Worm (Caenorhabditis elegans) whole organism, L2 larva: ENCODE data around the gene lido-2.

ENCODE experiments used
- C34F6.9 ChIP-seq: fragments of 150-350 bp; optimal IDR thresholded peaks from 2 replicates; lab custom pipeline; 2014; ENCODE audit warnings: missing biosample characterization, missing genetic modification characterization
- F13H6.1 ChIP-seq: sonication (generic microtip); optimal IDR thresholded peaks from 2 replicates; lab custom pipeline; 2016; ENCODE audit warnings: missing genetic modification characterization, missing compliant biosample characterization
- R02D3.7 ChIP-seq: fragments of 150-350 bp; optimal IDR thresholded peaks from 2 replicates; lab custom pipeline; 2014; ENCODE audit warnings: missing biosample characterization, missing genetic modification characterization
- Y55F3AM.14 ChIP-seq: fragments of 200-800 bp; sonication (Bioruptor generic); optimal IDR thresholded peaks from 2 replicates; lab custom pipeline; 2018; ENCODE audit warnings: mild to moderate bottlenecking, missing genetic modification characterization, missing compliant biosample characterization
- ZK546.5 ChIP-seq: sonication (generic microtip); optimal IDR thresholded peaks from 2 replicates; lab custom pipeline; 2017; ENCODE audit warnings: missing biosample characterization, missing genetic modification characterization
- alr-1 ChIP-seq: fragments of 150-350 bp; optimal IDR thresholded peaks from 2 replicates; lab custom pipeline; 2014; ENCODE audit warnings: missing biosample characterization, missing genetic modification characterization
- aly-2 ChIP-seq: fragments of 150-350 bp; optimal IDR thresholded peaks from 2 replicates; lab custom pipeline; 2014; ENCODE audit warnings: missing biosample characterization, missing genetic modification characterization
- ama-1 ChIP-seq: fragments of 150-350 bp; optimal IDR thresholded peaks from 2 replicates; lab custom pipeline; 2018; ENCODE audit warnings: inconsistent platforms
- blmp-1 ChIP-seq: sonication (generic microtip); optimal IDR thresholded peaks from 2 replicates; lab custom pipeline; 2017; ENCODE audit warnings: missing genetic modification characterization, mild to moderate bottlenecking, missing compliant biosample characterization, antibody characterized with exemption, moderate library complexity; ENCODE audit not compliant: insufficient read depth
- crh-2 ChIP-seq: sonication (generic microtip); optimal IDR thresholded peaks from 2 replicates; lab custom pipeline; 2017; ENCODE audit warnings: missing biosample characterization, missing genetic modification characterization
- dmd-4 ChIP-seq: sonication (generic microtip); optimal IDR thresholded peaks from 2 replicates; lab custom pipeline; 2017; ENCODE audit warnings: missing biosample characterization, missing genetic modification characterization
- fos-1 ChIP-seq: fragments of 150-350 bp; optimal IDR thresholded peaks from 2 replicates; lab custom pipeline; 2014; ENCODE audit warnings: missing biosample characterization, missing genetic modification characterization
- gmeb-1 ChIP-seq: fragments of 150-350 bp; optimal IDR thresholded peaks from 2 replicates; lab custom pipeline; 2014; ENCODE audit warnings: missing biosample characterization, missing genetic modification characterization
- lin-13 ChIP-seq: fragments of 150-350 bp; optimal IDR thresholded peaks from 2 replicates; lab custom pipeline; 2014; ENCODE audit warnings: missing biosample characterization, missing genetic modification reagents, missing genetic modification characterization
- lin-39 ChIP-seq: fragments of 150-350 bp; optimal IDR thresholded peaks from 2 replicates; lab custom pipeline; 2014; ENCODE audit warnings: missing biosample characterization, missing genetic modification reagents, missing genetic modification characterization
- lsy-2 ChIP-seq, 2 experiments: fragments of 150-350 bp in 1 of 2; sonication (generic microtip) in 1 of 2; optimal IDR thresholded peaks; 2 replicates each; lab custom pipeline; 2014 to 2017; ENCODE audit warnings: missing biosample characterization in 2 of 2, missing genetic modification characterization in 2 of 2
- mab-5 ChIP-seq: fragments of 150-350 bp; optimal IDR thresholded peaks from 2 replicates; lab custom pipeline; 2014; ENCODE audit warnings: missing biosample characterization, missing genetic modification characterization
- mbf-1 ChIP-seq: sonication (generic microtip); optimal IDR thresholded peaks from 2 replicates; lab custom pipeline; 2017; ENCODE audit warnings: missing biosample characterization, missing genetic modification characterization
- mdl-1 ChIP-seq, 2 experiments: fragments of 150-350 bp in 1 of 2; sonication (generic microtip) in 1 of 2; optimal IDR thresholded peaks; 2 replicates each; lab custom pipeline; 2017; ENCODE audit warnings: missing biosample characterization in 2 of 2, missing genetic modification characterization in 2 of 2
- nhr-10 ChIP-seq: sonication (generic microtip); optimal IDR thresholded peaks from 2 replicates; lab custom pipeline; 2017; ENCODE audit warnings: missing biosample characterization, missing genetic modification characterization
- nhr-11 ChIP-seq: fragments of 150-350 bp; optimal IDR thresholded peaks from 2 replicates; lab custom pipeline; 2014; ENCODE audit warnings: missing biosample characterization, missing genetic modification characterization
- nhr-12 ChIP-seq: fragments of 150-350 bp; optimal IDR thresholded peaks from 2 replicates; lab custom pipeline; 2014; ENCODE audit warnings: missing biosample characterization, missing genetic modification characterization
- nhr-129 ChIP-seq: fragments of 150-350 bp; optimal IDR thresholded peaks from 2 replicates; lab custom pipeline; 2014; ENCODE audit warnings: missing biosample characterization, missing genetic modification characterization
- nhr-21 ChIP-seq: fragments of 150-350 bp; optimal IDR thresholded peaks from 2 replicates; lab custom pipeline; 2014; ENCODE audit warnings: missing biosample characterization, missing genetic modification characterization
- nhr-25 ChIP-seq: fragments of 150-350 bp; sonication (generic microtip); optimal IDR thresholded peaks from 3 replicates; lab custom pipeline; 2014; ENCODE audit warnings: missing biosample characterization, missing genetic modification characterization
- nhr-6 ChIP-seq: fragments of 150-350 bp; optimal IDR thresholded peaks from 2 replicates; lab custom pipeline; 2014; ENCODE audit warnings: missing biosample characterization, missing genetic modification characterization
- peb-1 ChIP-seq: fragments of 150-350 bp; optimal IDR thresholded peaks from 2 replicates; lab custom pipeline; 2014; ENCODE audit warnings: missing biosample characterization, missing genetic modification characterization
- sem-4 ChIP-seq: fragments of 150-350 bp; optimal IDR thresholded peaks from 2 replicates; lab custom pipeline; 2014; ENCODE audit warnings: missing biosample characterization, missing genetic modification reagents, missing genetic modification characterization
- skn-1 ChIP-seq: sonication (generic microtip); optimal IDR thresholded peaks from 2 replicates; lab custom pipeline; 2017; ENCODE audit warnings: missing biosample characterization, missing genetic modification characterization
- sma-3 ChIP-seq: sonication (generic microtip); optimal IDR thresholded peaks from 2 replicates; lab custom pipeline; 2016; ENCODE audit warnings: missing genetic modification reagents, missing genetic modification characterization, missing compliant biosample characterization
- sma-9 ChIP-seq, 2 experiments: fragments of 150-350 bp in 1 of 2; sonication (generic microtip) in 1 of 2; optimal IDR thresholded peaks; 2 replicates each; lab custom pipeline; 2014 to 2016; ENCODE audit warnings: missing genetic modification characterization in 2 of 2, mild to moderate bottlenecking in 1 of 2, missing biosample characterization in 1 of 2, missing compliant biosample characterization in 1 of 2, missing genetic modification reagents in 1 of 2, moderate library complexity in 1 of 2
- snpc-4 ChIP-seq: fragments of 150-350 bp; optimal IDR thresholded peaks from 2 replicates; lab custom pipeline; 2014; ENCODE audit warnings: missing biosample characterization, missing genetic modification characterization
- unc-39 ChIP-seq: fragments of 150-350 bp; optimal IDR thresholded peaks from 2 replicates; lab custom pipeline; 2014; ENCODE audit warnings: missing biosample characterization, missing genetic modification characterization
- unc-55 ChIP-seq: fragments of 150-350 bp; sonication (generic microtip); optimal IDR thresholded peaks from 3 replicates; lab custom pipeline; 2014; ENCODE audit warnings: missing biosample characterization, missing genetic modification reagents, missing genetic modification characterization
- unc-62 ChIP-seq: fragments of 150-350 bp; optimal IDR thresholded peaks from 2 replicates; lab custom pipeline; 2014; ENCODE audit warnings: missing biosample characterization, missing genetic modification reagents, missing genetic modification characterization
- zag-1 ChIP-seq: fragments of 150-350 bp; optimal IDR thresholded peaks from 2 replicates; lab custom pipeline; 2014; ENCODE audit warnings: missing biosample characterization, missing genetic modification characterization
- ztf-1 ChIP-seq: fragments of 200-800 bp; sonication (Bioruptor generic); conservative IDR thresholded peaks from 2 replicates; pipeline ENCODE4 v1.3.6; 2022; ENCODE audit warnings: missing genetic modification characterization, missing compliant biosample characterization
- ztf-11 ChIP-seq: sonication (generic microtip); optimal IDR thresholded peaks from 2 replicates; lab custom pipeline; 2017; ENCODE audit warnings: missing biosample characterization, missing genetic modification characterization
- ztf-4 ChIP-seq: fragments of 150-350 bp; optimal IDR thresholded peaks from 2 replicates; lab custom pipeline; 2014; ENCODE audit warnings: missing biosample characterization, missing genetic modification characterization

Gene lido-2

DNA sequence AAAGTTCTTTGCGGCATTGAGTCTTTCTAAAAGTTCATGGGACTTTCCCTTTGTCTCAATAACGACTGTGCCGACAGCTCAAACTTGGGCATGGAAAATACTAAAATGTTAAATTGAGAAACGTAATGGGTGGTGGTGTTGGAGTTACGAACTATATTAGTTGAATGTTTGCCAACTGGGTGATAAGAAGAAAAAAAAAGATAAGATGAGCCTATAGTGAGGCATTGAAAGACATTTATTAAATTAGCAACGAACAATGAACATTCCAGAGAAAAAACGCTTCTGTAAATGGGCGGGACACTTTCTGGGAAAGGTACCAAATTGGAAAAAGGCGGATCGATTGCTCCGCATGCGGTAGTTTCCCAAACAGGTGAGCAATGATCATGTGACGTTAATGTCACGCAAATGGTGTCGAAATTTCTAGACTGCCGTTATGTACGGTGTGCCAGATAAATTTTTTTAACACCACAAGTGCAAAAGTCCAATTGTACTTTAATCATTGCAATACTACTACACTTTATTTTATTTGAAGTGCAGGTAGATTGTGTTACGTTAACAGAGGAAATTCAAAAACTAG lies 38.7 kb upstream of the lido-2 start:
- TF ChIP-seq ztf-11 (tag; lab: Kevin White, UChicago): no peak
- TF ChIP-seq nhr-129 (tag; lab: Kevin White, UChicago): peak; percentile 7
- peak; percentile 13 for TF ChIP-seq sma-3
- peak; percentile 31 for TF ChIP-seq sma-9 (GFP tag; optimal IDR thresholded peaks at IDR 0.05; lab: Kevin White, UChicago)
- no peak for TF ChIP-seq sma-9 (tag; optimal IDR thresholded peaks at IDR 0.05; lab: Kevin White, UChicago)
- TF ChIP-seq fos-1 (tag; lab: Kevin White, UChicago): peak; percentile 15
- TF ChIP-seq crh-2 (tag; lab: Kevin White, UChicago): peak; percentile 36
- no peak for TF ChIP-seq dmd-4 (tag; lab: Kevin White, UChicago)
- TF ChIP-seq lsy-2 (tag; optimal IDR thresholded peaks at IDR 0.05; lab: Kevin White, UChicago): no peak
- no peak for TF ChIP-seq peb-1
- peak; percentile 1 for TF ChIP-seq blmp-1 (tag; lab: Kevin White, UChicago)
- no peak for TF ChIP-seq skn-1 (tag; lab: Kevin White, UChicago)
- no peak for TF ChIP-seq zag-1 (tag; lab: Kevin White, UChicago)
- TF ChIP-seq F13H6.1 (tag; lab: Kevin White, UChicago): peak; percentile 8
- no peak for TF ChIP-seq gmeb-1 (tag; lab: Kevin White, UChicago)
- TF ChIP-seq Y55F3AM.14 (GFP tag; lab: Kevin White, UChicago): no peak
- TF ChIP-seq nhr-25 (tag; lab: Kevin White, UChicago): no peak
- no peak for TF ChIP-seq nhr-10
- no peak for TF ChIP-seq mab-5 (tag; lab: Kevin White, UChicago)
- no peak for TF ChIP-seq nhr-6 (tag; lab: Kevin White, UChicago)

DNA sequence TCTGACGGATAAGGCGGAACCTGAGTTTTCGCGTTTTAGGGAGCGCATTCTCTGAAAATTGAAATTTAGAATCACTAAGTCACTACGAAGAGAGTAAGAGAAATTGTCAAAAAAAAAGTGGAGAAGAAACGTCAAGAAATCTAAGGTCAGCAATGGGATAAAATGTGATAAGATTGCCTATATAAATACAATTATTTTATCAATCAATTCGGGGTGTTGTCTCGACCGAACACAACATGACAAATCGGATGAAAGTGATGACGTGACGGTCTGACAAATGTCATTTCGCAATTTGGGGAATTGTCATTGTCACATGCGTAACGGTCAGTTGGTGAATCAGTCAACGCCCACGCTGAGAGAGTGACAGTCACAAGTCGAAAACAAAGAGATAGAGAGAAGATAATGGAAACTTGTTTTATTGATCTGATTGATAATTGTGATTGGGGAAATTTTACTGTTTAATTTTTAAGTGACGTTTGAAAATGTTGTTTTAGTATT lies 37.6 kb upstream of the lido-2 start, which contains the start of gene cnp-3:
cnp-3 (minus strand) TSS at position 51 of the 498 bp plus-strand sequence.
- TF ChIP-seq gmeb-1 (tag; lab: Kevin White, UChicago) (peak; percentile 26), fos-1 (tag; lab: Kevin White, UChicago) (peak; percentile 63), ZK546.5 (tag; lab: Kevin White, UChicago) (no peak), sma-3 (peak; percentile 80), nhr-129 (tag; lab: Kevin White, UChicago) (peak; percentile 1), ztf-4 (tag; lab: Kevin White, UChicago) (no peak), mab-5 (tag; lab: Kevin White, UChicago) (no peak), nhr-21 (tag; lab: Kevin White, UChicago) (peak; percentile 77), mdl-1 (tag; optimal IDR thresholded peaks at IDR 0.05; lab: Kevin White, UChicago) (no peak), crh-2 (tag; lab: Kevin White, UChicago) (peak; percentile 41), skn-1 (tag; lab: Kevin White, UChicago) (peak; percentile 32), blmp-1 (tag; lab: Kevin White, UChicago) (peak; percentile 44)

- no peak for TF ChIP-seq unc-62
- TF ChIP-seq ztf-1: no peak
- TF ChIP-seq mab-5 (tag; lab: Kevin White, UChicago): no peak
- TF ChIP-seq skn-1 (tag; lab: Kevin White, UChicago): no peak
- no peak for TF ChIP-seq Y55F3AM.14 (GFP tag; lab: Kevin White, UChicago)
- TF ChIP-seq nhr-6 (tag; lab: Kevin White, UChicago): no peak
- TF ChIP-seq nhr-21 (tag; lab: Kevin White, UChicago): no peak
- peak; percentile 30 for TF ChIP-seq nhr-129 (tag; lab: Kevin White, UChicago)
- TF ChIP-seq nhr-25 (tag; lab: Kevin White, UChicago): no peak
- no peak for TF ChIP-seq zag-1 (tag; lab: Kevin White, UChicago)
- TF ChIP-seq sma-9 (GFP tag; optimal IDR thresholded peaks at IDR 0.05; lab: Kevin White, UChicago): peak; percentile 20
- no peak for TF ChIP-seq sma-9 (tag; optimal IDR thresholded peaks at IDR 0.05; lab: Kevin White, UChicago)
- TF ChIP-seq sem-4 (tag; lab: Kevin White, UChicago): no peak
- TF ChIP-seq snpc-4: no peak
- no peak for TF ChIP-seq ztf-4 (tag; lab: Kevin White, UChicago)
- no peak for TF ChIP-seq alr-1 (tag; lab: Kevin White, UChicago)
- peak; percentile 53 for TF ChIP-seq crh-2 (tag; lab: Kevin White, UChicago)
These were observed 35.1 kb upstream of the lido-2 start for ce11 chrX:17135704-17136103.

DNA sequence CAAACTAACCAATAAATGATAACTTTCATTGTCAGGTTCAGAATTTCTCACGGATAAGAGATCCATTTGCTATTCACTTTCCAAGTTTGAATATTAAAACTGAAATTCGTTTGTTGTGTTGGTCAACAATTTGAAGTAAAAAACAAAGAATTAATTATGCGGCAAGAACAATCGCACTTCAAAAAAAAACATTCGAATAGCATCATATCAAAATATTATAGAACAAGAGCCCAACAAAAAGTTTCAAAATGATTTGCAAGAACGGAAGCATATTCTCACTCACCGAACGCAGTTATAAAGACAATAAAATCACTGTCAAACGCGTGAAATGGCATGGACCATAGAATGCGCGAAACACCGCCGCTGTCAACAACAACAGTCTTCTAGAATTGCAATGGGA lies 33.9 kb upstream of the lido-2 start, which contains the start of gene K09E3.7:
K09E3.7 (minus strand) TSS at position 101 of the 400 bp plus-strand sequence.
- TF ChIP-seq mbf-1 (tag; lab: Kevin White, UChicago): no peak
- TF ChIP-seq C34F6.9 (tag; lab: Kevin White, UChicago): no peak
- no peak for TF ChIP-seq peb-1
- TF ChIP-seq sma-3: no peak
- TF ChIP-seq Y55F3AM.14 (GFP tag; lab: Kevin White, UChicago): no peak
- TF ChIP-seq nhr-12 (tag; lab: Kevin White, UChicago): no peak
- TF ChIP-seq skn-1 (tag; lab: Kevin White, UChicago): no peak
- TF ChIP-seq ama-1: no peak
- no peak for TF ChIP-seq crh-2 (tag; lab: Kevin White, UChicago)
- no peak for TF ChIP-seq ztf-1
- no peak for TF ChIP-seq blmp-1 (tag; lab: Kevin White, UChicago)
- no peak for TF ChIP-seq nhr-10
- TF ChIP-seq aly-2 (tag; lab: Kevin White, UChicago): no peak
- TF ChIP-seq R02D3.7 (tag; lab: Kevin White, UChicago): no peak
- TF ChIP-seq nhr-11 (tag; lab: Kevin White, UChicago): no peak
- no peak for TF ChIP-seq lin-13 (GFP tag; lab: Kevin White, UChicago)
- no peak for TF ChIP-seq lin-39 (tag; lab: Kevin White, UChicago)
- TF ChIP-seq unc-55 (GFP tag; lab: Kevin White, UChicago): no peak
- TF ChIP-seq unc-39 (tag; lab: Kevin White, UChicago): no peak
